Worm (Caenorhabditis elegans) whole organism, mixed stage, embryonic: ENCODE results near the gene rmd-2.

Source experiments
- M03D4.4 ChIP-seq: sonication (generic microtip); optimal IDR thresholded peaks from 2 replicates; lab custom pipeline; 2017; ENCODE audit warnings: mild to moderate bottlenecking, missing genetic modification characterization, missing compliant biosample characterization
- nhr-76 ChIP-seq: sonication (generic microtip); optimal IDR thresholded peaks from 2 replicates; lab custom pipeline; 2017; ENCODE audit warnings: missing biosample characterization, missing genetic modification characterization
- unc-62 ChIP-seq: fragments of 150-350 bp; optimal IDR thresholded peaks from 2 replicates; lab custom pipeline; 2014; ENCODE audit warnings: missing biosample characterization, missing genetic modification reagents, missing genetic modification characterization

ce11 chrV:10006374-10006773 is 20.3 kb upstream of the rmd-2 start:
- no peak for TF ChIP-seq nhr-76 (tag; lab: Kevin White, UChicago)
- no peak for TF ChIP-seq M03D4.4
- TF ChIP-seq unc-62 (GFP tag; lab: Kevin White, UChicago): no peak
